Fruit fly (Drosophila melanogaster) whole organism, prepupa: ENCODE results near the gene amx.

ENCODE experiments used
- CG16779 ChIP-seq: fragments of 200-800 bp; sonication (Bioruptor generic); optimal IDR thresholded peaks from 3 replicates; lab custom pipeline; 2017; ENCODE audit warnings: missing biosample characterization, mild to moderate bottlenecking, missing genetic modification characterization
- CG8319 ChIP-seq: fragments of 200-800 bp; sonication (Bioruptor generic); optimal IDR thresholded peaks from 3 replicates; lab custom pipeline; 2016; ENCODE audit warnings: missing biosample characterization, missing genetic modification characterization
- OdsH ChIP-seq: fragments of 200-800 bp; sonication (Bioruptor generic); optimal IDR thresholded peaks from 3 replicates; lab custom pipeline; 2016; ENCODE audit warnings: missing biosample characterization, missing genetic modification characterization
- Sox102F ChIP-seq: fragments of 200-800 bp; sonication (Bioruptor generic); optimal IDR thresholded peaks from 2 replicates; lab custom pipeline; 2016; ENCODE audit warnings: missing biosample characterization, mild to moderate bottlenecking, missing genetic modification characterization
- cyc ChIP-seq: fragments of 200-800 bp; sonication (Bioruptor generic); optimal IDR thresholded peaks from 3 replicates; lab custom pipeline; 2016; ENCODE audit warnings: missing biosample characterization, missing genetic modification characterization
- fd59A ChIP-seq: fragments of 200-800 bp; sonication (Bioruptor generic); optimal IDR thresholded peaks from 2 replicates; lab custom pipeline; 2017; ENCODE audit warnings: missing biosample characterization, mild to moderate bottlenecking, missing genetic modification characterization, missing genetic modification reagents

- no peak for TF ChIP-seq CG8319 (GFP tag; lab: Kevin White, UChicago)
- no peak for TF ChIP-seq CG16779 (tag; lab: Kevin White, UChicago)
- TF ChIP-seq fd59A = no peak
- no peak for TF ChIP-seq Sox102F (GFP tag; lab: Kevin White, UChicago)
- TF ChIP-seq OdsH (GFP tag; lab: Kevin White, UChicago) = no peak
- TF ChIP-seq cyc (GFP tag; lab: Kevin White, UChicago) = no peak
These were observed 14.9 kb downstream of the amx start, which contains the start of gene CG12121 for dm6 chrX:9232199-9232598.
